Worm (Caenorhabditis elegans) whole organism, midembryonic: Measurements from ENCODE around the gene C49F8.15.

Source experiments
- T22C8.4 ChIP-seq: fragments of 200-800 bp; sonication (Bioruptor generic); IDR thresholded peaks from 2 replicates; pipeline ENCODE4 v1.3.6; 2022; ENCODE audit warnings: missing genetic modification characterization, missing compliant biosample characterization
- cog-1 ChIP-seq: sonication (generic microtip); optimal IDR thresholded peaks from 2 replicates; lab custom pipeline; 2016; ENCODE audit warnings: missing genetic modification characterization, missing compliant biosample characterization
- flt-1 ChIP-seq: fragments of 200-800 bp; sonication (Bioruptor generic); IDR thresholded peaks from 2 replicates; pipeline ENCODE4 v1.3.6; 2022; ENCODE audit warnings: missing genetic modification characterization, missing compliant biosample characterization
- klf-2 ChIP-seq: fragments of 200-800 bp; sonication (Bioruptor generic); conservative IDR thresholded peaks from 2 replicates; pipeline ENCODE4 v1.3.6; 2022; ENCODE audit warnings: missing genetic modification reagents, missing genetic modification characterization, missing compliant biosample characterization
- med-1 ChIP-seq: sonication (generic microtip); optimal IDR thresholded peaks from 2 replicates; lab custom pipeline; 2017; ENCODE audit warnings: missing genetic modification characterization, mild to moderate bottlenecking, missing compliant biosample characterization, antibody characterized with exemption, missing genetic modification reagents; ENCODE audit not compliant: insufficient read depth
- ref-1 ChIP-seq: fragments of 200-800 bp; sonication (Bioruptor generic); conservative IDR thresholded peaks from 2 replicates; pipeline ENCODE4 v1.3.6; 2022; ENCODE audit warnings: missing genetic modification reagents, missing genetic modification characterization, missing compliant biosample characterization
- tab-1 ChIP-seq: fragments of 200-800 bp; sonication (Bioruptor generic); IDR thresholded peaks from 2 replicates; pipeline ENCODE4 v1.3.6; 2022; ENCODE audit warnings: missing genetic modification characterization, missing compliant biosample characterization
- ztf-23 ChIP-seq: fragments of 200-800 bp; sonication (Bioruptor generic); IDR thresholded peaks from 2 replicates; pipeline ENCODE4 v1.3.6; 2022; ENCODE audit warnings: missing genetic modification reagents, missing genetic modification characterization, missing compliant biosample characterization
- ztf-29 ChIP-seq: fragments of 200-800 bp; sonication (Bioruptor generic); IDR thresholded peaks from 2 replicates; pipeline ENCODE4 v1.3.6; 2022; ENCODE audit warnings: missing genetic modification reagents, missing genetic modification characterization, missing compliant biosample characterization

Gene C49F8.15

DNA sequence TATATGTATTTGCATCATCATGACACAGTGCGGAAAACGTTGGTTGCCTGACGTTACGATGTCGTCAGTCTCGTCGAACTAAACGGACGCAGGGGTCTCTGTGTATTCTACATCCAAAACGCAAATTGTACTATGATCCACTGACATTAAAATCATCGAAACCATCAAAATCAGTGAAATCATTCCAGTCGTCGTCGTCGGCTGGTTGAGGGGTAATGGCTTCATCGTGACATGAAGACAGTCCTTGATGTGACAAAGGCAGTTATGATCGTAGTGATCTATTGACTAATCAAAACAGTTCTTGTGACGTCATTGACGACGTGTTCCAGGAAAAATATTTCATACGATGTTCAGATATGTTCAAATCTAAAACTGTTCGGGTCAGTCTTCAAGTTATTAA is 4.7 kb downstream of the C49F8.15 start:
- no peak for TF ChIP-seq flt-1 (GFP tag; lab: Robert Waterston, UW)
- TF ChIP-seq ref-1 (GFP tag; lab: Robert Waterston, UW), result no peak
- no peak for TF ChIP-seq med-1 (GFP tag; lab: Kevin White, UChicago)
- TF ChIP-seq T22C8.4, result no peak
- TF ChIP-seq ztf-29, result no peak
- no peak for TF ChIP-seq klf-2 (GFP tag; lab: Robert Waterston, UW)

DNA sequence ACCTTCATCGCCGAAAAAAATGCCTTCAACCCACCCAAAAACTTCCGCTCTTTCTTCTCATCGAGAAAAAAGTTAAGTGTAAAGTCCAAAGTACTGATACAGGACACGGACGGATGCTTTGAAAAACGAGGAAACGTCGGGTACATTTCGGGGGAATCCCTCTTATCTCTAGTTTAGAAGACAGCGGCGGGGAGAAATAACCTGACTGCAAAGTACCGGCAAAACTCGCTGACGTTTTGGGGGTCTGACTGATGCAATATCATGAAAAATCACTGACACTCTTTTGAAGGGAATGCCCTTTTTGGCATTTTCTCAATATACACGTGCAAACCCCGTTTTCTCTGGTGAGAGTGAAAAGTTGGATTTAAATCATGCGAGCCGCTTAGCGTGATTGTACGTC is 5.9 kb downstream of the C49F8.15 start:
- TF ChIP-seq T22C8.4 (no peak), flt-1 (GFP tag; lab: Robert Waterston, UW) (no peak), ztf-29 (no peak), med-1 (GFP tag; lab: Kevin White, UChicago) (no peak), ref-1 (GFP tag; lab: Robert Waterston, UW) (no peak), cog-1 (no peak), ztf-23 (GFP tag; lab: Robert Waterston, UW) (no peak), klf-2 (GFP tag; lab: Robert Waterston, UW) (no peak), tab-1 (GFP tag; lab: Robert Waterston, UW) (no peak)

DNA sequence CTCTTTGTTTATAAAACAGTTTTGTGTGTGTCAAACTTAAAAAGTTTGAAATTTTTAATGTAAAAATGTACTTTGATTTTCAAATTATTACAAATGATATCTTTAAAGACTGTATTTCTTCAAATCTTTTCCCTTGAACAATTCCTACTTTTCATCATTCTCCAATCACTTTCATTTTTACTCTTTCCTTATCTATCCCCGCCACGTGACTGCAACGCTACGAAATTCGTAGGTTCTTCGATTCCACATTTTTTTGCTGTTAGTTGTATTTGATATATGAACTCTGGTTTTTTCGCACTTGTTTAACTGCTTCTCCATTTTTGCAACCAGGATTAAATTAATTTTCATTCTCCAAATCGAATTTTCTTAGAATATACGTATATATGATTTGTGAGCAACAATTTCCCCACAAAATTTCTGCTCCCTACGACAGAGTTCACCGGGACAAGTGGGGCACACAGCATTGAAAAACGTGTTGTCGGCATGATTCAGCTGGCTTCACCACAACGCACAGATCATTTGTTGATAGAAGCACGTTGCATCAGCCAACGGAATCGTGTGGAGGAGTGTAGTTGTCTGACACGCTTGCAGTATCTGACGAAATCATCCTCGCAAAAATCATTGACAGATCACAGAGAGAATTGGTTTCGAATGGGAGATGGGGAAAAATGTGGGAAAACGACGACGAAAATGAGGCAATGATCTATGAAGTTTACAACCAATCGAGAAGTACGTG is 7.5 kb downstream of the C49F8.15 start:
- TF ChIP-seq ztf-23 (GFP tag; lab: Robert Waterston, UW) (no peak), klf-2 (GFP tag; lab: Robert Waterston, UW) (no peak), ref-1 (GFP tag; lab: Robert Waterston, UW) (no peak), med-1 (GFP tag; lab: Kevin White, UChicago) (no peak), tab-1 (GFP tag; lab: Robert Waterston, UW) (no peak), T22C8.4 (no peak), flt-1 (GFP tag; lab: Robert Waterston, UW) (no peak), ztf-29 (no peak), cog-1 (no peak)

DNA sequence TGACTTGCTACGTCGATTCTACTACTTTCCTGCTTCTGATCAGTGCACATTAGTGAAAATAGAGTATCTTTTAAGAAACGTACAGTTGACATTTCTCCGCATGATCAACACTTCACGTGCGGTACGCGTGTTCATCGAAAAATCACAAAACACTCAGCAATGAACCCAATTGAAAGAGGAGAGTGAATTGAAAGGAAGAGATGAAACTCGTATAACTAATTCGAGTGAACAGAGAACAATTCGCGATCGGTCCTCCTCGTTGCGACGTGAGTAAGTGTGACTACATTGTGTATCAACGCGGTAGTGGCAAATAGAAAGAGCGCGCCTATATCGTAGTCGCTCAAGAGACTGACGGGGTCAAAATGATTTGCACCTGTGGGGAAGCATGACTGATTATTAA is 8.9 kb downstream of the C49F8.15 start:
- no peak for TF ChIP-seq ref-1 (GFP tag; lab: Robert Waterston, UW)
- no peak for TF ChIP-seq cog-1
- TF ChIP-seq tab-1 (GFP tag; lab: Robert Waterston, UW), result no peak
- TF ChIP-seq med-1 (GFP tag; lab: Kevin White, UChicago), result no peak
- TF ChIP-seq ztf-29, result no peak
- TF ChIP-seq klf-2 (GFP tag; lab: Robert Waterston, UW), result no peak
- TF ChIP-seq flt-1 (GFP tag; lab: Robert Waterston, UW), result no peak
- TF ChIP-seq ztf-23 (GFP tag; lab: Robert Waterston, UW), result no peak
- no peak for TF ChIP-seq T22C8.4

DNA sequence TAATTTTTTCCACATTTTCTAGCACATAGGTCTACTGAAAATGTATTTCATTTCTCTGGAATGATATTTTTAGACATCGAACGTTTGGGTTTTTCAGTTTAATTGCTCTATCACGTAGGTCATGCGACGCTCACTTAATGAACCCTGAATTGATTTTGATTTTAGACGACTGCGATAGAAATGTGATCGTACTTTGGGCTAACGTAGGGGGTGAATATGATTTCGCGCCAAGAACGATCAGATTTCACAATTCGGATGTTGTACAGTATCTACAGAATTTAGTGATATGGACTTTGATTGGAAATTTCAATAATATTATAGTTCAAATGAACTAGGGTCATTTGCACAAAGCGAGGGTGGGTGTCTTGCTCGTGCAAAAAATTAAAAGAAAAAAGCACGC is 10.2 kb downstream of the C49F8.15 start:
- TF ChIP-seq klf-2 (GFP tag; lab: Robert Waterston, UW), result no peak
- TF ChIP-seq ref-1 (GFP tag; lab: Robert Waterston, UW), result no peak
- no peak for TF ChIP-seq med-1 (GFP tag; lab: Kevin White, UChicago)

DNA sequence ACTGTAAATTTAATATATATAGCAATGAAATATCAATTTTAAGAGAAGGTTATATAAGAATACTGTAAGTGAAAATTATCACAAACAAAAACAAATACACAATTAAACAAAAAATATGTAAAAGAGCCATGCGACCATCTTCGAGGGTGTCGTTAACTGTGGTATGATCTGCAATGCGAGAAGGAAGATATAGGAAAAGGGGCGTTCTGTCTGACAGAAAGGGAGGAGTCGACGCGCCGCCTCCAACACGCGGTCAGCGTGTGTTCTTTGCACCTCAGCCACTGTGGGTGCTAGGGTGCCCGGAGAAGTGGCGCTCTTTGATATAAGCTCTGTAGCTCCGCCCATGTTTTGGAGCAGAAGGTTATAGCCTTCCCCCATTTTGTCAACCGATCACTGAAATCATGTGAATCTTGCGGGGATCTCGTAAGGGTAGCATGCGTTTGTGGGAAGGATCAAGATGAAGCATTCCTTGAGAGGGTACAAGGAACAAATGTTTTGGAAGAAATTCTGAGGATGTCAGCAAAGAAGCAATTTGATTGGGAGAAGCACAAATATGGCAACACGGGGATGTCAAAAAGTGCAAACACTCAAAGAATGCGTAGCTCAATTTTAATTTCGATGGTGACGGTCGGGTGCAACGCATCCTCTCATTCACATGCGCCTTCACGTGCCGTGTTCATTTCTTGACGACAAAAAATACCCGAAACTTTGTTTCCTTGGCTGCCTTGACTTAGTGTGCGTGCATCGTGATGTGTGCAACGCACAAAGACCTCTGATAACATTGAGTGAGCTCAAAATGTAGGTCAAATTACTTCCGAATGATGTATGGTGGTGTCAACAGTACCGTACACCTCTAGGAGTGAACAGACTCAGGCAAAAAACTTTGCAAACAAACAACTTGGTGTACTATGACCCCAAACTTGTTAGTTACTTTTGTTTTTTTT is 11.3 kb downstream of the C49F8.15 start, which contains the start of gene mxl-3:
Gene mxl-3 (minus strand): TSS at position 1 of the 944 bp plus-strand sequence.
- TF ChIP-seq klf-2 (GFP tag; lab: Robert Waterston, UW) (no peak), ztf-29 (no peak), med-1 (GFP tag; lab: Kevin White, UChicago) (no peak), ref-1 (GFP tag; lab: Robert Waterston, UW) (no peak), ztf-23 (GFP tag; lab: Robert Waterston, UW) (no peak), cog-1 (no peak), tab-1 (GFP tag; lab: Robert Waterston, UW) (no peak), flt-1 (GFP tag; lab: Robert Waterston, UW) (no peak), T22C8.4 (no peak)

DNA sequence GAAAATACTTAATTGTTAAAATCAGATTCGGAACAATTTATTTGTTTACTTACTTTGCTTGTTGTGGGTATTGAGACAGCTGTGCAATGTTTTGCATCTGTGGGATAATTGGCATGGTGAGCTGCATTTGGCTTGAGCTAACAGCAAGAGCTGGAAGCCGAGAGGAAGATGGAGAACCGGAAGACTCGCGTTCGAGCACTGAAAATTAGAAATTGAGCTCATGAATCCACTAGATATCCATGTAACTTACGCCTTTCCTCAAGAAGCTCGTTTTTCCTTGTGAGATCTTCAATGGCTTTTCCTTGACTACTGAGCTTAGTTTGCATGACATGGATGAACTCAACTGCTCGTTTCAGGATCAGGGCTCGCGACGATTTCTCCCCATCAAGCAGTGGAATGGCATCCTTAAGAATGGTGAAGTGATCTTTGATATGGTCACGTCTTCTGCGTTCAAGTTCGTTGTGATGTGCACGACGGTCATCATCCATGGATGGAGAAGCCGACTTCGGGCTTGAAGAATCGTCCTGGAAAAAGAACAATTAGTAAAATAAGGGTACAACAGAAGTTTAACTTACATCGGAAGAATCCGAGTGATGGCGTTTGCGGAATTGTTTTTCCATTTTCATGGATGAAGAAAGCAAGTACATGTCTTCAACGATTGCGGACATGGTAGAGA is 12.1 kb downstream of the C49F8.15 start:
- no peak for TF ChIP-seq med-1 (GFP tag; lab: Kevin White, UChicago)
- no peak for TF ChIP-seq ztf-29
- no peak for TF ChIP-seq cog-1
- no peak for TF ChIP-seq flt-1 (GFP tag; lab: Robert Waterston, UW)
- TF ChIP-seq tab-1 (GFP tag; lab: Robert Waterston, UW), result no peak
- TF ChIP-seq T22C8.4, result no peak
- no peak for TF ChIP-seq ztf-23 (GFP tag; lab: Robert Waterston, UW)
- TF ChIP-seq ref-1 (GFP tag; lab: Robert Waterston, UW), result no peak
- no peak for TF ChIP-seq klf-2 (GFP tag; lab: Robert Waterston, UW)

DNA sequence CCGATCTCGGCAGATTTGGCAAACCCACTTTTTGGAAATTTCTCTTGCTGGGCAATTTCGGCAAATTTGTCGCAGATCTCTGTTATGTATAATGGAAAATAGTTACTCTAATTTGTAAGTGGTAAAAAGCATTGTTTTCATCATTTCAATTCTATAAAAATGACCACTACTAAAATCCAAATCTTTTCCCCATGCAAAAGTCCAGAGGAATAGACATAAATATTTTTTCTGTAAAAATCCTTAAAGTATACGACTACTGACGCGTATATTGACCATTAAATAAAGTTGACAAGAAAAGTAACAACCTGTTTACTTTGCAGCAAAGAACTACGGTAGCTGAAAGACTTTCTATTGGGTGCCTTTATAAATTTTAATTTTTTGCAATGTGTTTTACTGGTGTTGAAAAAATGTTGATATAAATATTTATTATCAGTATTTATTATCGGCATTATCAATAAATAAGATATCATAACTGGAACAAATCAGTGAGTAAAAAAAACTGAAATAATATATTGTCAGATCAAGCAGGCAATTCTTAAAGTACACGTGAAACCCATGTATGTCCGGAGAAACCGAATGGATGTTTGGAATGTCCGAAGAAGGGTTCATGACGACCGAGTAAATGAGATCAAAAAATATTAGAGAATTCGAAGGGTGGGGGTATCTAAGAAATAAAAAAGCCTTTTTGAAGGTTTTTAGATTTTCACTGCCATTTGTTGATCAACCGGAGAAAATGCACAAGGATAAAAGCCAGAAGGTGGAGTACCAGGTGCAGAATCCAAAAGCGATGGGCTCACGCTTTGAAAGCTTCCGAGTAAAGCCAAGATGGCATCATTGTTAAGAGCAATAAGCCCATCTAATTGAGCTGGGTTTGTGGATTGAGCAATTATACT is 12.9 kb downstream of the C49F8.15 start:
- no peak for TF ChIP-seq ref-1 (GFP tag; lab: Robert Waterston, UW)
- TF ChIP-seq klf-2 (GFP tag; lab: Robert Waterston, UW), result no peak
- no peak for TF ChIP-seq tab-1 (GFP tag; lab: Robert Waterston, UW)
- TF ChIP-seq med-1 (GFP tag; lab: Kevin White, UChicago), result no peak
- no peak for TF ChIP-seq ztf-29
- TF ChIP-seq ztf-23 (GFP tag; lab: Robert Waterston, UW), result no peak
- no peak for TF ChIP-seq T22C8.4
- no peak for TF ChIP-seq cog-1
- TF ChIP-seq flt-1 (GFP tag; lab: Robert Waterston, UW), result no peak
